Fruit fly (Drosophila melanogaster) whole organism, embryonic: Measurements from ENCODE around the gene org-1.

Experiments used
- B-H1 ChIP-seq: fragments of 200-800 bp; sonication (Bioruptor generic); IDR thresholded peaks from 3 replicates; pipeline ENCODE4 v1.3.6; 2022; ENCODE audit warnings: missing biosample characterization, missing genetic modification characterization
- Blimp-1 ChIP-seq: fragments of 200-800 bp; sonication (Bioruptor generic); optimal IDR thresholded peaks from 3 replicates; lab custom pipeline; 2018; ENCODE audit warnings: missing biosample characterization, missing genetic modification characterization, mild to moderate bottlenecking, moderate library complexity, missing genetic modification reagents
- CG10321 ChIP-seq: fragments of 200-800 bp; sonication (Bioruptor generic); IDR thresholded peaks from 2 replicates; pipeline ENCODE4 v1.3.6; 2022; ENCODE audit warnings: missing biosample characterization, missing genetic modification characterization
- CG11093 ChIP-seq: fragments of 200-800 bp; sonication (Bioruptor generic); IDR thresholded peaks from 3 replicates; pipeline ENCODE4 v1.3.6; 2022; ENCODE audit warnings: missing biosample characterization, missing genetic modification characterization
- CG1233 ChIP-seq: fragments of 200-800 bp; sonication (Bioruptor generic); optimal IDR thresholded peaks from 4 replicates; lab custom pipeline; 2018; ENCODE audit warnings: missing biosample characterization, mild to moderate bottlenecking, missing genetic modification characterization
- CG13424 ChIP-seq: fragments of 200-800 bp; sonication (Bioruptor generic); optimal IDR thresholded peaks from 2 replicates; lab custom pipeline; 2019; ENCODE audit warnings: missing biosample characterization, mild to moderate bottlenecking, missing genetic modification characterization, moderate library complexity
- CG14441 ChIP-seq: fragments of 200-800 bp; sonication (Bioruptor generic); IDR thresholded peaks from 2 replicates; pipeline ENCODE4 v1.3.6; 2022; ENCODE audit warnings: missing biosample characterization, missing genetic modification characterization
- CG15514 ChIP-seq: fragments of 200-800 bp; sonication (Bioruptor generic); optimal IDR thresholded peaks from 3 replicates; lab custom pipeline; 2017; ENCODE audit warnings: missing biosample characterization, missing genetic modification characterization, mild to moderate bottlenecking, moderate library complexity, missing genetic modification reagents
- CG15601 ChIP-seq: fragments of 200-800 bp; sonication (Bioruptor generic); optimal IDR thresholded peaks from 3 replicates; lab custom pipeline; 2019; ENCODE audit warnings: missing biosample characterization, mild to moderate bottlenecking, missing genetic modification characterization, moderate library complexity
- CG18619 ChIP-seq: fragments of 200-800 bp; sonication (Bioruptor generic); optimal IDR thresholded peaks from 3 replicates; lab custom pipeline; 2017; ENCODE audit warnings: missing biosample characterization, mild to moderate bottlenecking, missing genetic modification characterization
- CG2120 ChIP-seq: fragments of 200-800 bp; sonication (Bioruptor generic); optimal IDR thresholded peaks from 3 replicates; lab custom pipeline; 2016; ENCODE audit warnings: missing biosample characterization, missing genetic modification characterization
- CG30403 ChIP-seq: fragments of 200-800 bp; sonication (Bioruptor generic); optimal IDR thresholded peaks from 3 replicates; lab custom pipeline; 2016; ENCODE audit warnings: missing biosample characterization, missing genetic modification characterization
- CG31224 ChIP-seq: fragments of 200-800 bp; sonication (Bioruptor generic); IDR thresholded peaks from 2 replicates; pipeline ENCODE4 v1.3.6; 2022; ENCODE audit warnings: missing biosample characterization, missing genetic modification characterization
- CG3163 ChIP-seq: fragments of 200-800 bp; sonication (Bioruptor generic); optimal IDR thresholded peaks from 3 replicates; lab custom pipeline; 2016; ENCODE audit warnings: missing biosample characterization, missing genetic modification characterization
- CG4730 ChIP-seq: fragments of 200-800 bp; sonication (Bioruptor generic); IDR thresholded peaks from 2 replicates; pipeline ENCODE4 v1.3.6; 2022; ENCODE audit warnings: missing biosample characterization, missing genetic modification characterization
- CG6689 ChIP-seq: fragments of 200-800 bp; sonication (Bioruptor generic); IDR thresholded peaks from 2 replicates; pipeline ENCODE4 v1.3.6; 2022; ENCODE audit warnings: missing biosample characterization, missing genetic modification characterization
- CG7987 ChIP-seq: fragments of 200-800 bp; sonication (Bioruptor generic); optimal IDR thresholded peaks from 2 replicates; lab custom pipeline; 2018; ENCODE audit warnings: missing biosample characterization, mild to moderate bottlenecking, missing genetic modification characterization, moderate library complexity
- CG9932 ChIP-seq: fragments of 200-800 bp; sonication (Bioruptor generic); IDR thresholded peaks from 2 replicates; pipeline ENCODE4 v1.3.6; 2022; ENCODE audit warnings: missing biosample characterization, missing genetic modification characterization
- CoRest ChIP-seq: fragments of 200-800 bp; sonication (Bioruptor generic); optimal IDR thresholded peaks from 3 replicates; lab custom pipeline; 2018; ENCODE audit warnings: missing biosample characterization, mild to moderate bottlenecking, missing genetic modification characterization, moderate library complexity
- E2f2 ChIP-seq: fragments of 200-800 bp; sonication (Bioruptor generic); IDR thresholded peaks from 2 replicates; pipeline ENCODE4 v1.3.6; 2022; ENCODE audit warnings: missing biosample characterization, missing genetic modification characterization
- Ets65A ChIP-seq: fragments of 200-800 bp; sonication (Bioruptor generic); peaks from one replicate; lab custom pipeline; 2016; ENCODE audit warnings: missing biosample characterization, missing genetic modification characterization
- H15 ChIP-seq: fragments of 200-800 bp; sonication (Bioruptor generic); IDR thresholded peaks from 3 replicates; pipeline ENCODE4 v1.3.6; 2022; ENCODE audit warnings: missing biosample characterization, missing genetic modification characterization
- Hand ChIP-seq: fragments of 200-800 bp; sonication (Bioruptor generic); optimal IDR thresholded peaks from 2 replicates; lab custom pipeline; 2017; ENCODE audit warnings: mild to moderate bottlenecking, missing biosample characterization, missing genetic modification reagents, missing genetic modification characterization
- MTF-1 ChIP-seq: fragments of 200-800 bp; sonication (Bioruptor generic); optimal IDR thresholded peaks from 2 replicates; lab custom pipeline; 2018; ENCODE audit warnings: missing biosample characterization, mild to moderate bottlenecking, missing genetic modification characterization, borderline replicate concordance
- Myb ChIP-seq: fragments of 200-800 bp; sonication (Bioruptor generic); optimal IDR thresholded peaks from 2 replicates; lab custom pipeline; 2016; ENCODE audit warnings: missing biosample characterization, missing genetic modification characterization
- NfI ChIP-seq: fragments of 200-800 bp; sonication (Bioruptor generic); optimal IDR thresholded peaks from 3 replicates; lab custom pipeline; 2018; ENCODE audit warnings: missing biosample characterization, mild to moderate bottlenecking, missing genetic modification characterization, moderate library complexity
- Oli ChIP-seq: fragments of 200-800 bp; sonication (Bioruptor generic); optimal IDR thresholded peaks from 2 replicates; lab custom pipeline; 2018; ENCODE audit warnings: missing biosample characterization, mild to moderate bottlenecking, missing genetic modification characterization, moderate library complexity
- Pdp1 ChIP-seq, 2 experiments: fragments of 200-800 bp; sonication (Bioruptor generic); optimal IDR thresholded peaks; 3 replicates each; lab custom pipeline; 2016; ENCODE audit warnings: missing biosample characterization in 2 of 2, missing genetic modification characterization in 2 of 2, mild to moderate bottlenecking in 1 of 2, moderate library complexity in 1 of 2
- Rfx ChIP-seq: fragments of 200-800 bp; sonication (Bioruptor generic); IDR thresholded peaks from 2 replicates; pipeline ENCODE4 v1.3.6; 2022; ENCODE audit warnings: missing biosample characterization, missing genetic modification characterization
- Sox102F ChIP-seq: fragments of 200-800 bp; sonication (Bioruptor generic); optimal IDR thresholded peaks from 2 replicates; lab custom pipeline; 2018; ENCODE audit warnings: missing biosample characterization, mild to moderate bottlenecking, missing genetic modification characterization, moderate library complexity
- al ChIP-seq: fragments of 200-800 bp; sonication (Bioruptor generic); IDR thresholded peaks from 2 replicates; pipeline ENCODE4 v1.3.6; 2022; ENCODE audit warnings: missing biosample characterization, missing genetic modification characterization
- ash1 ChIP-seq: fragments of 200-800 bp; sonication (Bioruptor generic); optimal IDR thresholded peaks from 2 replicates; lab custom pipeline; 2018; ENCODE audit warnings: missing biosample characterization, mild to moderate bottlenecking, missing genetic modification characterization
- dmrt99B ChIP-seq: fragments of 200-800 bp; sonication (Bioruptor generic); optimal IDR thresholded peaks from 2 replicates; lab custom pipeline; 2018; ENCODE audit warnings: missing biosample characterization, mild to moderate bottlenecking, missing genetic modification characterization, moderate library complexity
- esg ChIP-seq: fragments of 200-800 bp; sonication (Bioruptor generic); conservative IDR thresholded peaks from 2 replicates; pipeline ENCODE4 v1.3.6; 2022; ENCODE audit warnings: missing biosample characterization, missing genetic modification characterization
- exex ChIP-seq: fragments of 200-800 bp; sonication (Bioruptor generic); optimal IDR thresholded peaks from 4 replicates; lab custom pipeline; 2018; ENCODE audit warnings: missing biosample characterization, mild to moderate bottlenecking, missing genetic modification characterization, moderate library complexity
- fu2 ChIP-seq: fragments of 200-800 bp; sonication (Bioruptor generic); optimal IDR thresholded peaks from 2 replicates; lab custom pipeline; 2016; ENCODE audit warnings: missing biosample characterization, missing genetic modification characterization
- h ChIP-seq: fragments of >200 bp; optimal IDR thresholded peaks from 2 replicates; lab custom pipeline; 2017
- lmd ChIP-seq: fragments of 200-800 bp; sonication (Bioruptor generic); IDR thresholded peaks from 2 replicates; pipeline ENCODE4 v1.3.6; 2022; ENCODE audit warnings: missing biosample characterization, missing genetic modification characterization
- mirr ChIP-seq: fragments of 200-800 bp; sonication (Bioruptor generic); optimal IDR thresholded peaks from 3 replicates; lab custom pipeline; 2018; ENCODE audit warnings: missing biosample characterization, mild to moderate bottlenecking, missing genetic modification characterization
- nerfin-1 ChIP-seq: fragments of 200-800 bp; sonication (Bioruptor generic); optimal IDR thresholded peaks from 3 replicates; lab custom pipeline; 2019; ENCODE audit warnings: missing biosample characterization, mild to moderate bottlenecking, missing genetic modification characterization, moderate library complexity
- oc ChIP-seq: fragments of 200-800 bp; sonication (Bioruptor generic); optimal IDR thresholded peaks from 2 replicates; lab custom pipeline; 2018; ENCODE audit warnings: missing biosample characterization, mild to moderate bottlenecking, missing genetic modification characterization, moderate library complexity
- otp ChIP-seq: fragments of 200-800 bp; sonication (Bioruptor generic); IDR thresholded peaks from 3 replicates; pipeline ENCODE4, ENCODE4 v1.3.6; 2022; ENCODE audit warnings: missing biosample characterization, missing genetic modification characterization
- pho ChIP-seq: fragments of 200-800 bp; sonication (Bioruptor generic); optimal IDR thresholded peaks from 2 replicates; lab custom pipeline; 2016; ENCODE audit warnings: missing biosample characterization, missing genetic modification characterization
- pita ChIP-seq: fragments of 200-800 bp; sonication (Bioruptor generic); optimal IDR thresholded peaks from 2 replicates; lab custom pipeline; 2017; ENCODE audit warnings: missing biosample characterization, mild to moderate bottlenecking, missing genetic modification characterization
- row ChIP-seq: fragments of 200-800 bp; sonication (Bioruptor generic); IDR thresholded peaks from 3 replicates; pipeline ENCODE4 v1.3.6; 2022; ENCODE audit warnings: missing biosample characterization, missing genetic modification characterization
- schlank ChIP-seq: fragments of 200-800 bp; sonication (Bioruptor generic); optimal IDR thresholded peaks from 2 replicates; lab custom pipeline; 2018; ENCODE audit warnings: missing biosample characterization, mild to moderate bottlenecking, missing genetic modification characterization
- scrt ChIP-seq: fragments of 200-800 bp; sonication (Bioruptor generic); optimal IDR thresholded peaks from 2 replicates; lab custom pipeline; 2018; ENCODE audit warnings: missing biosample characterization, mild to moderate bottlenecking, missing genetic modification characterization, moderate library complexity
- sd ChIP-seq: fragments of 200-800 bp; sonication (Bioruptor generic); optimal IDR thresholded peaks from 3 replicates; lab custom pipeline; 2018; ENCODE audit warnings: missing biosample characterization, mild to moderate bottlenecking, missing genetic modification characterization, moderate library complexity
- tup ChIP-seq: fragments of 200-800 bp; sonication (Bioruptor generic); optimal IDR thresholded peaks from 2 replicates; lab custom pipeline; 2016; ENCODE audit warnings: missing biosample characterization, mild to moderate bottlenecking, missing genetic modification characterization, moderate library complexity
- wdn ChIP-seq: fragments of 200-800 bp; sonication (Bioruptor generic); IDR thresholded peaks from 2 replicates; pipeline ENCODE4 v1.3.6; 2022; ENCODE audit warnings: missing biosample characterization, missing genetic modification characterization

org-1 gene

dm6 chrX:8496362-8496761 lies 41.5 kb upstream of the org-1 start:
- peak; percentile 77 for TF ChIP-seq exex (tag; lab: Kevin White, UChicago)
- TF ChIP-seq sd, result peak; percentile 31
- TF ChIP-seq mirr (GFP tag; lab: Kevin White, UChicago), result peak; percentile 62
- no peak for TF ChIP-seq dmrt99B
- no peak for TF ChIP-seq CG4730 (GFP tag; lab: Robert Waterston, UW)
- no peak for TF ChIP-seq ash1
- no peak for TF ChIP-seq CG10321 (GFP tag; lab: Robert Waterston, UW)
- peak in 1 of 2 experiments; percentile 55 for TF ChIP-seq Pdp1 (GFP tag; optimal IDR thresholded peaks at IDR 0.05; lab: Kevin White, UChicago)
- TF ChIP-seq Oli (tag; lab: Kevin White, UChicago), result no peak
- TF ChIP-seq, all 482 proteins: peak for 4

- TF ChIP-seq otp (GFP tag; lab: Robert Waterston, UW) (peak; percentile 64; the same call in 1 of the 3 replicates), wdn (0 out of 2 replicates have a peak, but pooled peaks have one; percentile 32), CG6689 (GFP tag; lab: Robert Waterston, UW) (peak; percentile 57), CG15514 (GFP tag; lab: Kevin White, UChicago) (peak; percentile 34), CoRest (tag; lab: Kevin White, UChicago) (peak; percentile 8), CG7987 (no peak), Sox102F (peak; percentile 24), pita (GFP tag; lab: Kevin White, UChicago) (no peak), CG9932 (GFP tag; lab: Robert Waterston, UW) (peak; percentile 65), tup (GFP tag; lab: Kevin White, UChicago) (no peak), CG30403 (peak; percentile 4), B-H1 (GFP tag; lab: Robert Waterston, UW) (peak; percentile 46; the same call in 1 of the 3 replicates), CG3163 (GFP tag; lab: Kevin White, UChicago) (no peak), CG2120 (GFP tag; lab: Kevin White, UChicago) (peak; percentile 68), CG13424 (tag; lab: Kevin White, UChicago) (peak; percentile 14), nerfin-1 (tag; lab: Kevin White, UChicago) (no peak), schlank (tag; lab: Kevin White, UChicago) (peak; percentile 32), row (GFP tag; lab: Robert Waterston, UW) (peak; percentile 53; the same call in 2 of the 3 replicates), pho (GFP tag; lab: Kevin White, UChicago) (peak; percentile 51), MTF-1 (GFP tag; lab: Kevin White, UChicago) (no peak), h (lab: Kevin White, UChicago) (no peak), H15 (GFP tag; lab: Robert Waterston, UW) (0 out of 3 replicates have a peak, but pooled peaks have one; percentile 50), oc (tag; lab: Kevin White, UChicago) (peak; percentile 0), Myb (GFP tag; lab: Kevin White, UChicago) (peak; percentile 7), CG31224 (GFP tag; lab: Robert Waterston, UW) (peak; percentile 46; the same call in 1 of the 2 replicates), Blimp-1 (peak; percentile 2), CG14441 (GFP tag; lab: Robert Waterston, UW) (peak; percentile 66), E2f2 (GFP tag; lab: Robert Waterston, UW) (peak; percentile 13; the same call in 1 of the 2 replicates), esg (0 out of 2 replicates have a peak, but pooled peaks have one; percentile 23), lmd (GFP tag; lab: Robert Waterston, UW) (peak; percentile 73), Hand (GFP tag; lab: Kevin White, UChicago) (no peak), al (GFP tag; lab: Robert Waterston, UW) (peak; percentile 29; the same call in 1 of the 2 replicates), fu2 (GFP tag; lab: Kevin White, UChicago) (no peak), CG18619 (GFP tag; lab: Kevin White, UChicago) (peak; percentile 22), CG11093 (no peak), Ets65A (GFP tag; lab: Kevin White, UChicago) (peak; percentile 71), NfI (GFP tag; lab: Kevin White, UChicago) (peak; percentile 45), CG15601 (tag; lab: Kevin White, UChicago) (no peak), Rfx (GFP tag; lab: Robert Waterston, UW) (peak; percentile 78), CG1233 (peak; percentile 2), scrt (peak; percentile 35)
Measured at dm6 chrX:8493473-8493872, 38.6 kb upstream of the org-1 start.
